Worm (Caenorhabditis elegans) whole organism, mixed stage, embryonic: ENCODE results near the gene mec-18.

ENCODE experiments used
- blmp-1 ChIP-seq: fragments of 150-350 bp; optimal IDR thresholded peaks from 2 replicates; lab custom pipeline; 2014; ENCODE audit warnings: missing biosample characterization, missing genetic modification characterization
- ces-1 ChIP-seq: fragments of 150-350 bp; optimal IDR thresholded peaks from 2 replicates; lab custom pipeline; 2014; ENCODE audit warnings: missing biosample characterization, missing genetic modification reagents, missing genetic modification characterization
- elt-1 ChIP-seq: sonication (generic microtip); optimal IDR thresholded peaks from 2 replicates; lab custom pipeline; 2017; ENCODE audit warnings: missing genetic modification characterization, mild to moderate bottlenecking, missing compliant biosample characterization, antibody characterized with exemption, moderate library complexity, borderline replicate concordance; ENCODE audit not compliant: insufficient read depth
- ham-2 ChIP-seq: fragments of 200-800 bp; sonication (Bioruptor generic); optimal IDR thresholded peaks from 2 replicates; lab custom pipeline; 2018; ENCODE audit warnings: mild to moderate bottlenecking, missing genetic modification characterization, missing compliant biosample characterization
- mab-5 ChIP-seq: fragments of 150-350 bp; optimal IDR thresholded peaks from 2 replicates; lab custom pipeline; 2014; ENCODE audit warnings: missing biosample characterization, missing genetic modification characterization
- mls-2 ChIP-seq: sonication (generic microtip); optimal IDR thresholded peaks from 2 replicates; lab custom pipeline; 2016; ENCODE audit warnings: mild to moderate bottlenecking, missing genetic modification characterization, moderate library complexity, missing compliant biosample characterization
- nhr-12 ChIP-seq: fragments of 150-350 bp; optimal IDR thresholded peaks from 2 replicates; lab custom pipeline; 2014; ENCODE audit warnings: missing biosample characterization, missing genetic modification characterization
- nhr-237 ChIP-seq: fragments of 150-350 bp; optimal IDR thresholded peaks from 2 replicates; lab custom pipeline; 2014; ENCODE audit warnings: missing biosample characterization, missing genetic modification characterization
- pha-4 ChIP-seq: fragments of 150-350 bp; optimal IDR thresholded peaks from 2 replicates; lab custom pipeline; 2018; ENCODE audit warnings: missing biosample characterization, missing genetic modification reagents, missing genetic modification characterization
- snpc-4 ChIP-seq: fragments of 150-350 bp; optimal IDR thresholded peaks from 2 replicates; lab custom pipeline; 2014; ENCODE audit warnings: missing biosample characterization, missing genetic modification characterization
- tbx-8 ChIP-seq: fragments of 200-800 bp; sonication (Bioruptor generic); optimal IDR thresholded peaks from 2 replicates; lab custom pipeline; 2018; ENCODE audit warnings: mild to moderate bottlenecking, missing genetic modification characterization, moderate library complexity, missing compliant biosample characterization
- unc-39 ChIP-seq: fragments of 150-350 bp; optimal IDR thresholded peaks from 2 replicates; lab custom pipeline; 2014; ENCODE audit warnings: missing biosample characterization, missing genetic modification characterization
- unc-62 ChIP-seq: fragments of 150-350 bp; optimal IDR thresholded peaks from 2 replicates; lab custom pipeline; 2014; ENCODE audit warnings: missing biosample characterization, missing genetic modification reagents, missing genetic modification characterization
- ztf-11 ChIP-seq: fragments of 150-350 bp; optimal IDR thresholded peaks from 2 replicates; lab custom pipeline; 2014; ENCODE audit warnings: missing biosample characterization, missing genetic modification characterization

DNA sequence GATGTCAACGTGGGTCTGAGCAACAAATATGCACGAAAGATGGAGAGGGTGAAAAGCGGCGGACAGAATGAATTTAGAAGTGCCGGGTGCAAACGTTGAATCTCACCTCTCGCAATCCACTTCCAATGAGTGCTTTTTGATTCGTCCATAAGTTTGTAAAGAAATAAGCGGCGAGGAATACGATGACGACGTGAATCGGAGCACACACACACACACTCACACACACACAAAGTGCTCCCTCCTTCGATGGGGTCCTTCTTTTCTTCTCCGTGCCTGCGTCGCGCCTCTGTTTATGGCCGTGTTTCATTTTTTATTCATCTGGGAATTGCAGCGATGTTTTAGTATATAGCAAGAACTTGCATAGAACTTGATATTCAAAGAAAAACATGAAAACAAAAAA is 23.4 kb upstream of the mec-18 start, which contains the start of gene paf-2:
- TF ChIP-seq mls-2 (tag; lab: Kevin White, UChicago) (no peak), nhr-12 (tag; lab: Kevin White, UChicago) (no peak), unc-62 (GFP tag; lab: Kevin White, UChicago) (no peak), ztf-11 (no peak), snpc-4 (tag; lab: Kevin White, UChicago) (no peak), blmp-1 (tag; lab: Kevin White, UChicago) (no peak), pha-4 (tag; lab: Kevin White, UChicago) (no peak), tbx-8 (GFP tag; lab: Kevin White, UChicago) (no peak), unc-39 (tag; lab: Kevin White, UChicago) (no peak), nhr-237 (no peak), elt-1 (tag; lab: Kevin White, UChicago) (no peak), mab-5 (tag; lab: Kevin White, UChicago) (no peak), ces-1 (GFP tag; lab: Kevin White, UChicago) (no peak), ham-2 (GFP tag; lab: Kevin White, UChicago) (no peak)
